Fruit fly (Drosophila melanogaster) ovary, adult (tissue): ENCODE measurements around the gene CG34112.
A peak's percentile ranks its signal among the peaks of the same experiment; 100 is the strongest.

Source experiments
- CG17801 ChIP-seq: fragments of 200-800 bp; optimal IDR thresholded peaks from 2 replicates; lab custom pipeline; 2019; ENCODE audit warnings: missing biosample characterization, mild to moderate bottlenecking, missing genetic modification characterization, moderate library complexity; ENCODE audit not compliant: partially characterized antibody

CG34112 gene

dm6 chr3R:4394117-4394516 is at the start of gene CG34112:
CG34112 (minus strand) TSS chr3R:4394259.
- peak; percentile 8 for TF ChIP-seq CG17801 (GFP tag; lab: Kevin White, UChicago)

- TF ChIP-seq CG17801 (GFP tag; lab: Kevin White, UChicago), result no peak
These were observed 43.8 kb upstream of the CG34112 start for dm6 chr3R:4437817-4438216.

dm6 chr3R:4437113-4437512 is 43.1 kb upstream of the CG34112 start, which contains the start of the genes Lipt2 and CG14650:
Lipt2 (minus strand) TSS chr3R:4437329.
CG14650 (plus strand) TSS chr3R:4437387.
- peak; percentile 55 for TF ChIP-seq CG17801 (GFP tag; lab: Kevin White, UChicago)

- peak; percentile 76 for TF ChIP-seq CG17801 (GFP tag; lab: Kevin White, UChicago)
These were observed 39.5 kb upstream of the CG34112 start, which contains the start of the genes eIF3a and CG1074 for dm6 chr3R:4433441-4434077. eIF3a (minus strand) TSS chr3R:4433895. CG1074 (plus strand) TSS chr3R:4433965.

dm6 chr3R:4428585-4429464 is 34.8 kb upstream of the CG34112 start, which contains the start of gene srl:
srl (minus strand) TSS chr3R:4429335.
- TF ChIP-seq CG17801 (GFP tag; lab: Kevin White, UChicago), result peak; percentile 27

dm6 chr3R:4426730-4427129 is 32.7 kb upstream of the CG34112 start, which contains the start of gene CG31525:
CG31525 (plus strand) TSS chr3R:4427030.
- no peak for TF ChIP-seq CG17801 (GFP tag; lab: Kevin White, UChicago)

dm6 chr3R:4419482-4419881 is 25.4 kb upstream of the CG34112 start, which contains the start of gene CG32944:
CG32944 (minus strand) TSS chr3R:4419578.
- no peak for TF ChIP-seq CG17801 (GFP tag; lab: Kevin White, UChicago)

- no peak for TF ChIP-seq CG17801 (GFP tag; lab: Kevin White, UChicago)
These were observed 22.1 kb upstream of the CG34112 start, which contains the start of gene CG31528 for dm6 chr3R:4416138-4416537. CG31528 (plus strand) TSS chr3R:4416438.

dm6 chr3R:4407325-4407724 is 13.3 kb upstream of the CG34112 start:
- no peak for TF ChIP-seq CG17801 (GFP tag; lab: Kevin White, UChicago)

dm6 chr3R:4403706-4404392 is 9.8 kb upstream of the CG34112 start:
- TF ChIP-seq CG17801 (GFP tag; lab: Kevin White, UChicago), result no peak

- TF ChIP-seq CG17801 (GFP tag; lab: Kevin White, UChicago), result peak; percentile 62
These were observed 9.0 kb upstream of the CG34112 start, which contains the start of gene lost for dm6 chr3R:4402884-4403705. lost (plus strand) TSS chr3R:4403076.

- no peak for TF ChIP-seq CG17801 (GFP tag; lab: Kevin White, UChicago)
These were observed 8.0 kb upstream of the CG34112 start, which contains the start of gene CG9853 for dm6 chr3R:4401977-4402589. CG9853 (minus strand) TSS chr3R:4402027.

dm6 chr3R:4400497-4400833 is 6.4 kb upstream of the CG34112 start, which contains the start of gene CG14647:
CG14647 (plus strand) TSS chr3R:4400510.
- TF ChIP-seq CG17801 (GFP tag; lab: Kevin White, UChicago), result no peak
